Fruit fly (Drosophila melanogaster): ENCODE results near the gene EMC2A.

The EMC2A gene

DNA sequence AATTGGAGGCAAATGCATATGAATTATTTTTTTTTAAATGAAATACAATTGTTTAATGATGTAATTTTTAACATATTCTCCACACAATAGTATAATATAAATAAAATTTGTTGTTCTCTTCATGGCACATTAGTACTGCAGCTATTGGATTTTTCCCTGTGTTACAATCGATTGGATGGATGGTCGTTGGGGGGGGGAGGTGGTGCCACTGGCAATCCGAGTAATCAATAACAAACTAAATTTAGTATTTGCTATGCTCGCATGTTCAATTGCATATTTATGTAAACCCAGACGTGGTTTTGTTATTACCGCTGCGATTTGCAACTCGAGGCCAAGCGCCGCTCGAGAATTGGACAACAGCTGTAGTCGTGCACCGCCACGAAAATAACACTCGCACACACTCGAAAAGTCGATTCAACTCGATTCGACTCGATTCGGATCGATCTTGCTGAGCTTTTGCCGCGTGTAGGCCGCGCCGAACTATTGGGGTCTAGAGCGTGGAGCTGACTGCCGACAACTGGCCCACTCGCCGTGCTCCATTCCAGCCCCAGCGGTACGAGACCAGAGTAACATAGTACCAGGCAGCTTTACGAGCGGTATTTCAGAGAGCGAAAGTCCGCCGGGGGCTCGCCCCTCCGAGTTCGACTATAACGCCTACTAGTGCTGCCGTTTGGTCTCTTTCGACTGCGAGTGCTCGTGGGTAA is 8.5 kb downstream of the EMC2A start, which contains the start of gene CG18622 (continued):
- TF ChIP-seq Asciz (GFP tag; optimal IDR thresholded peaks at IDR 0.05) (peak; percentile 19), CG10366 (GFP tag; IDR thresholded peaks at IDR 0.05) (no peak), zf30C (GFP tag; optimal IDR thresholded peaks at IDR 0.05) (no peak), jigr1 (GFP tag; IDR thresholded peaks at IDR 0.05) (no peak), CG15601 (tag; optimal IDR thresholded peaks at IDR 0.05) (no peak), CG11456 (GFP tag; IDR thresholded peaks at IDR 0.05) (no peak; the same call in 2 of the 3 replicates), MTF-1 (GFP tag; optimal IDR thresholded peaks at IDR 0.05; ENCODE audit: borderline replicate concordance) (no peak), lilli (GFP tag; optimal IDR thresholded peaks at IDR 0.05) (no peak), B-H2 (GFP tag; optimal IDR thresholded peaks at IDR 0.05) (peak; percentile 19), Jarid2 (GFP tag; optimal IDR thresholded peaks at IDR 0.05) (peak; percentile 87), CTCF (GFP tag; optimal IDR thresholded peaks at IDR 0.05) (no peak), Myb (GFP tag; optimal IDR thresholded peaks at IDR 0.05) (no peak), hkb (optimal IDR thresholded peaks at IDR 0.05) (no peak), hkb (GFP tag; IDR thresholded peaks at IDR 0.05) (no peak; the same call in 1 of the 2 replicates), Neu2 (GFP tag; optimal IDR thresholded peaks at IDR 0.05; ENCODE audit: borderline replicate concordance) (no peak), YL-1 (GFP tag; optimal IDR thresholded peaks at IDR 0.05) (no peak), Blimp-1 (GFP tag; optimal IDR thresholded peaks at IDR 0.05) (peak; percentile 74), D19B (GFP tag; optimal IDR thresholded peaks at IDR 0.05) (no peak), PHDP (tag; optimal IDR thresholded peaks at IDR 0.05) (no peak), CG7372 (GFP tag; IDR thresholded peaks at IDR 0.05) (no peak), ERR (GFP tag; optimal IDR thresholded peaks at IDR 0.05) (peak; percentile 11), CG6175 (GFP tag; IDR thresholded peaks at IDR 0.05) (no peak), CG4730 (GFP tag; IDR thresholded peaks at IDR 0.05) (0 out of 2 replicates have a peak, but pooled peaks have one; percentile 19), lola (GFP tag; optimal IDR thresholded peaks at IDR 0.05) (no peak), nerfin-1 (tag; optimal IDR thresholded peaks at IDR 0.05) (no peak), Spps (tag; optimal IDR thresholded peaks at IDR 0.05) (no peak), Tbp (GFP tag; optimal IDR thresholded peaks at IDR 0.05) (no peak), CG32532 (GFP tag; IDR thresholded peaks at IDR 0.05) (peak; percentile 29), Ets65A (GFP tag) (no peak), org-1 (GFP tag; optimal IDR thresholded peaks at IDR 0.05) (no peak), CG6854 (GFP tag; optimal IDR thresholded peaks at IDR 0.05) (no peak), pb (GFP tag; optimal IDR thresholded peaks at IDR 0.05) (no peak), CG13424 (tag; optimal IDR thresholded peaks at IDR 0.05) (no peak), CG13296 (GFP tag; optimal IDR thresholded peaks at IDR 0.05) (no peak), CG10431 (GFP tag; optimal IDR thresholded peaks at IDR 0.05) (no peak), Kr (GFP tag; optimal IDR thresholded peaks at IDR 0.05) (no peak), CG1529 (GFP tag; optimal IDR thresholded peaks at IDR 0.05) (no peak), CG7745 (tag; optimal IDR thresholded peaks at IDR 0.05) (no peak), HLHmδ (GFP tag; optimal IDR thresholded peaks at IDR 0.05) (no peak), nmo (GFP tag; optimal IDR thresholded peaks at IDR 0.05) (peak; percentile 12), chinmo (GFP tag; IDR thresholded peaks at IDR 0.05; ENCODE audit: partially characterized antibody) (no peak; the same call in 2 of the 4 replicates), CG6765 (GFP tag; optimal IDR thresholded peaks at IDR 0.05) (no peak), CG13894 (tag; optimal IDR thresholded peaks at IDR 0.05) (peak; percentile 95), CG2678 (tag; optimal IDR thresholded peaks at IDR 0.05) (no peak), CG17359 (tag; optimal IDR thresholded peaks at IDR 0.05) (no peak), crol (GFP tag; IDR thresholded peaks at IDR 0.05) (peak; percentile 62), klu (GFP tag; IDR thresholded peaks at IDR 0.05) (no peak), ci (GFP tag; IDR thresholded peaks at IDR 0.05) (no peak; the same call in 2 of the 3 replicates), CoRest (tag; optimal IDR thresholded peaks at IDR 0.05) (peak; percentile 8), mld (GFP tag; IDR thresholded peaks at IDR 0.05; ENCODE audit: partially characterized antibody) (no peak)
